Worm (Caenorhabditis elegans): ENCODE results near the gene B0244.15.

ce11 chrIII:5740666-5741065 lies 2.5 kb upstream of the B0244.15 start, which contains the start of gene B0244.16:
- TF ChIP-seq lin-11 (tag; optimal IDR thresholded peaks at IDR 0.05) (no peak), nhr-23 (tag; optimal IDR thresholded peaks at IDR 0.05) (no peak), nhr-6 (tag; optimal IDR thresholded peaks at IDR 0.05) (no peak), dmd-4 (tag; optimal IDR thresholded peaks at IDR 0.05) (no peak), ztf-11 (tag; optimal IDR thresholded peaks at IDR 0.05) (no peak), elt-1 (tag; optimal IDR thresholded peaks at IDR 0.05) (no peak)
